Fruit fly (Drosophila melanogaster): ENCODE measurements around the gene CG5618.

dm6 chr3L:20395257-20395909, 42.1 kb downstream of the CG5618 start:
- TF ChIP-seq CTCF (optimal IDR thresholded peaks at IDR 0.05): no peak
- no peak for TF ChIP-seq CG8478 (optimal IDR thresholded peaks at IDR 0.05)
